Worm (Caenorhabditis elegans) whole organism, L2 larva: ENCODE results near the gene K09C8.9.

Experiments
- C34F6.9 ChIP-seq: fragments of 150-350 bp; optimal IDR thresholded peaks from 2 replicates; lab custom pipeline; 2014; ENCODE audit warnings: missing biosample characterization, missing genetic modification characterization
- F13H6.1 ChIP-seq: sonication (generic microtip); optimal IDR thresholded peaks from 2 replicates; lab custom pipeline; 2016; ENCODE audit warnings: missing genetic modification characterization, missing compliant biosample characterization
- blmp-1 ChIP-seq: sonication (generic microtip); optimal IDR thresholded peaks from 2 replicates; lab custom pipeline; 2017; ENCODE audit warnings: missing genetic modification characterization, mild to moderate bottlenecking, missing compliant biosample characterization, antibody characterized with exemption, moderate library complexity; ENCODE audit not compliant: insufficient read depth
- ceh-16 ChIP-seq: fragments of 150-350 bp; optimal IDR thresholded peaks from 2 replicates; lab custom pipeline; 2014; ENCODE audit warnings: missing biosample characterization, missing genetic modification characterization
- ceh-82 ChIP-seq: fragments of 150-350 bp; optimal IDR thresholded peaks from 2 replicates; lab custom pipeline; 2014; ENCODE audit warnings: missing biosample characterization, missing genetic modification characterization
- dmd-4 ChIP-seq: sonication (generic microtip); optimal IDR thresholded peaks from 2 replicates; lab custom pipeline; 2017; ENCODE audit warnings: missing biosample characterization, missing genetic modification characterization
- elt-3 ChIP-seq: sonication (generic microtip); optimal IDR thresholded peaks from 2 replicates; lab custom pipeline; 2017; ENCODE audit warnings: missing biosample characterization, missing genetic modification characterization
- fos-1 ChIP-seq: fragments of 150-350 bp; optimal IDR thresholded peaks from 2 replicates; lab custom pipeline; 2014; ENCODE audit warnings: missing biosample characterization, missing genetic modification characterization
- gmeb-1 ChIP-seq: fragments of 150-350 bp; optimal IDR thresholded peaks from 2 replicates; lab custom pipeline; 2014; ENCODE audit warnings: missing biosample characterization, missing genetic modification characterization
- lin-11 ChIP-seq: fragments of 150-350 bp; sonication (generic microtip); optimal IDR thresholded peaks from 2 replicates; lab custom pipeline; 2014; ENCODE audit warnings: missing biosample characterization, missing genetic modification characterization, inconsistent platforms, mixed read lengths
- lin-13 ChIP-seq: fragments of 150-350 bp; optimal IDR thresholded peaks from 2 replicates; lab custom pipeline; 2014; ENCODE audit warnings: missing biosample characterization, missing genetic modification reagents, missing genetic modification characterization
- lsy-2 ChIP-seq, 2 experiments: fragments of 150-350 bp in 1 of 2; sonication (generic microtip) in 1 of 2; optimal IDR thresholded peaks; 2 replicates each; lab custom pipeline; 2014 to 2017; ENCODE audit warnings: missing biosample characterization in 2 of 2, missing genetic modification characterization in 2 of 2
- mab-5 ChIP-seq: fragments of 150-350 bp; optimal IDR thresholded peaks from 2 replicates; lab custom pipeline; 2014; ENCODE audit warnings: missing biosample characterization, missing genetic modification characterization
- mbf-1 ChIP-seq: sonication (generic microtip); optimal IDR thresholded peaks from 2 replicates; lab custom pipeline; 2017; ENCODE audit warnings: missing biosample characterization, missing genetic modification characterization
- mdl-1 ChIP-seq, 2 experiments: fragments of 150-350 bp in 1 of 2; sonication (generic microtip) in 1 of 2; optimal IDR thresholded peaks; 2 replicates each; lab custom pipeline; 2017; ENCODE audit warnings: missing biosample characterization in 2 of 2, missing genetic modification characterization in 2 of 2
- nhr-11 ChIP-seq: fragments of 150-350 bp; optimal IDR thresholded peaks from 2 replicates; lab custom pipeline; 2014; ENCODE audit warnings: missing biosample characterization, missing genetic modification characterization
- nhr-12 ChIP-seq: fragments of 150-350 bp; optimal IDR thresholded peaks from 2 replicates; lab custom pipeline; 2014; ENCODE audit warnings: missing biosample characterization, missing genetic modification characterization
- nhr-129 ChIP-seq: fragments of 150-350 bp; optimal IDR thresholded peaks from 2 replicates; lab custom pipeline; 2014; ENCODE audit warnings: missing biosample characterization, missing genetic modification characterization
- nhr-21 ChIP-seq: fragments of 150-350 bp; optimal IDR thresholded peaks from 2 replicates; lab custom pipeline; 2014; ENCODE audit warnings: missing biosample characterization, missing genetic modification characterization
- nhr-23 ChIP-seq: fragments of 150-350 bp; optimal IDR thresholded peaks from 2 replicates; lab custom pipeline; 2014; ENCODE audit warnings: missing biosample characterization, missing genetic modification reagents, missing genetic modification characterization
- nhr-237 ChIP-seq: fragments of 150-350 bp; optimal IDR thresholded peaks from 2 replicates; lab custom pipeline; 2014; ENCODE audit warnings: missing biosample characterization, missing genetic modification characterization
- nhr-25 ChIP-seq: fragments of 150-350 bp; sonication (generic microtip); optimal IDR thresholded peaks from 3 replicates; lab custom pipeline; 2014; ENCODE audit warnings: missing biosample characterization, missing genetic modification characterization
- nhr-6 ChIP-seq: fragments of 150-350 bp; optimal IDR thresholded peaks from 2 replicates; lab custom pipeline; 2014; ENCODE audit warnings: missing biosample characterization, missing genetic modification characterization
- nhr-77 ChIP-seq: fragments of 150-350 bp; optimal IDR thresholded peaks from 2 replicates; lab custom pipeline; 2014; ENCODE audit warnings: missing biosample characterization, missing genetic modification characterization
- peb-1 ChIP-seq: fragments of 150-350 bp; optimal IDR thresholded peaks from 2 replicates; lab custom pipeline; 2014; ENCODE audit warnings: missing biosample characterization, missing genetic modification characterization
- skn-1 ChIP-seq: sonication (generic microtip); optimal IDR thresholded peaks from 2 replicates; lab custom pipeline; 2017; ENCODE audit warnings: missing biosample characterization, missing genetic modification characterization
- sma-9 ChIP-seq, 2 experiments: fragments of 150-350 bp in 1 of 2; sonication (generic microtip) in 1 of 2; optimal IDR thresholded peaks; 2 replicates each; lab custom pipeline; 2014 to 2016; ENCODE audit warnings: missing genetic modification characterization in 2 of 2, mild to moderate bottlenecking in 1 of 2, missing biosample characterization in 1 of 2, missing compliant biosample characterization in 1 of 2, missing genetic modification reagents in 1 of 2, moderate library complexity in 1 of 2
- snpc-4 ChIP-seq: fragments of 150-350 bp; optimal IDR thresholded peaks from 2 replicates; lab custom pipeline; 2014; ENCODE audit warnings: missing biosample characterization, missing genetic modification characterization
- unc-39 ChIP-seq: fragments of 150-350 bp; optimal IDR thresholded peaks from 2 replicates; lab custom pipeline; 2014; ENCODE audit warnings: missing biosample characterization, missing genetic modification characterization
- unc-55 ChIP-seq: fragments of 150-350 bp; sonication (generic microtip); optimal IDR thresholded peaks from 3 replicates; lab custom pipeline; 2014; ENCODE audit warnings: missing biosample characterization, missing genetic modification reagents, missing genetic modification characterization
- unc-62 ChIP-seq: fragments of 150-350 bp; optimal IDR thresholded peaks from 2 replicates; lab custom pipeline; 2014; ENCODE audit warnings: missing biosample characterization, missing genetic modification reagents, missing genetic modification characterization
- ztf-1 ChIP-seq: fragments of 200-800 bp; sonication (Bioruptor generic); conservative IDR thresholded peaks from 2 replicates; pipeline ENCODE4 v1.3.6; 2022; ENCODE audit warnings: missing genetic modification characterization, missing compliant biosample characterization
- ztf-11 ChIP-seq: sonication (generic microtip); optimal IDR thresholded peaks from 2 replicates; lab custom pipeline; 2017; ENCODE audit warnings: missing biosample characterization, missing genetic modification characterization
- ztf-4 ChIP-seq: fragments of 150-350 bp; optimal IDR thresholded peaks from 2 replicates; lab custom pipeline; 2014; ENCODE audit warnings: missing biosample characterization, missing genetic modification characterization

The K09C8.9 gene

DNA sequence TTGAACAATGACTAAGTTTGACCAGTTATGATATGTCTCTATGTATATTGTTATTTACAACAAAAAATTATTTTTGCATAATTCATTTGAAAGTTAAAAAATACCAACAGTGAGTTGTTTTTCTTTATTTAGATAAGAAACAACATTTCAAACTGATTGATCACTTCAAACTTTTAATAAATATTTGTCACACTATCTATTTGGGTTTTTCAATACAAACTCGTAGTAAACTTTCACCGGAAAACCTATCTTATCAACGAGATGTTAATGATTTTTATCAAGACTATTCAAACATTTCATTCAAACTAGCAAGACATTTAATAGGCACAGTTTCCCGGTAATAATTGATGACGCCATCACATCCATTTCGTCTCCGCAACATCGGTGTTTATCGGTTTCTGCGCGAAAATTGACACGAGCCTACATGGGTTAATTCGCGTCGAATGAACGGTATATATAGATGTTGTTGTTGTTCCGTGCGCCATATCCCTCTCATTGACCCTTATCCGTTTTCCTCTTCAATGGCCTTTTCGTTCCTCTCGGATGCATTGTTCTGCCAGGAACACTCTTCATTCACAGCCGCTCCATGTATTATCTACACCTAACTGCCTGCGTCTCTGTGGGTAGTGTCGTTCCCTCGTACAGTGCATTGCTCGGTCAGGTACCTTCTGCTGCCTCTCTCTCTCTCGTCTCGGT is 22.7 kb upstream of the K09C8.9 start:
- TF ChIP-seq peb-1 (no peak), skn-1 (no peak), unc-62 (GFP tag; lab: Kevin White, UChicago) (no peak), fos-1 (tag; lab: Kevin White, UChicago) (peak; percentile 45)

DNA sequence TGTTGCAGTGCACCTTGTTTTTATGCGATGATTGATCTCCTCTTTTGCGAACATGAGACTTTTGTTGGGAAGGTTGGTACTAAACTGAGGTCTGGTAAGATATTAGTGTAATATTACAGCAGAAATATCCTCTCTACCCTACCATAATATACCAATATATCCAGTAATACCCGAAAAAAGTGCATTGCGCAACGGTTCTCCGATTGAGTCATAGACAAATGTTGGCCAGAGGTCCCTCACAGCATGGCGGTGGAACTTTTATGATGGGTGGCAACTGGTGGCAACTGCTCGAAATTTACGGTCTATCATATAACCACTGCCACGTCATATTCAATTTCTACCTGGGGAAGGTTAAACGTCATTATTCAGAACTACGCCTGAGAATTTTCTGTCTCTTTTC is 21.7 kb upstream of the K09C8.9 start:
- TF ChIP-seq ceh-82 (tag; lab: Kevin White, UChicago), result no peak
- TF ChIP-seq C34F6.9 (tag; lab: Kevin White, UChicago), result no peak
- no peak for TF ChIP-seq nhr-237
- TF ChIP-seq unc-39 (tag; lab: Kevin White, UChicago), result no peak
- TF ChIP-seq blmp-1 (tag; lab: Kevin White, UChicago), result no peak
- TF ChIP-seq elt-3 (tag; lab: Kevin White, UChicago), result no peak
- TF ChIP-seq ceh-16, result no peak
- TF ChIP-seq dmd-4 (tag; lab: Kevin White, UChicago), result no peak
- TF ChIP-seq ztf-4 (tag; lab: Kevin White, UChicago), result no peak
- no peak for TF ChIP-seq lsy-2 (tag; optimal IDR thresholded peaks at IDR 0.05; lab: Kevin White, UChicago)
- no peak for TF ChIP-seq gmeb-1 (tag; lab: Kevin White, UChicago)
- TF ChIP-seq nhr-6 (tag; lab: Kevin White, UChicago), result no peak
- no peak for TF ChIP-seq nhr-129 (tag; lab: Kevin White, UChicago)
- TF ChIP-seq nhr-21, result no peak

DNA sequence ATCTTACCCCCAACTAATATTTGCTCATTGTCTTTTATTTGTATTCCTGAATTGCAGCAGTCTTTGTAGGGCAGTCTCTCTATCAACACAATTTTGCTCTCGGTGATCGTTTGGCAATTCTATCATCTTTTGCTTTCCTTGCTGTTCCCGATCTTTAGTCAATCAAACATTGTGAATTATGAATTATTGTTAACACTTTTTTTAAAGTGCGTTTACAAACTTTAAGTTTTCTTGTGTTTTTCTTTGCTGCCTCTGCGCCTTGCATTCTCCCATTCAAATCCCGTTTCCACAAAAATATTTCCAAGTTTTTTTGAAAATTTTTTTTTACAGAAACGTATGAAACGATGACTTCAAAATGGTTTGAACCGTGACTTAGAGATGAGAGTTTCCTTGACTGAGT is 14.5 kb upstream of the K09C8.9 start, which contains the start of gene ver-4:
Gene ver-4 (plus strand): TSS at position 301 of the 400 bp plus-strand sequence.
- TF ChIP-seq mab-5 (tag; lab: Kevin White, UChicago), result no peak
- TF ChIP-seq nhr-25 (tag; lab: Kevin White, UChicago), result no peak
- no peak for TF ChIP-seq mbf-1
- TF ChIP-seq nhr-237, result no peak
- TF ChIP-seq lin-13 (GFP tag; lab: Kevin White, UChicago), result no peak
- TF ChIP-seq sma-9 (GFP tag; optimal IDR thresholded peaks at IDR 0.05; lab: Kevin White, UChicago), result no peak
- no peak for TF ChIP-seq sma-9 (tag; optimal IDR thresholded peaks at IDR 0.05; lab: Kevin White, UChicago)
- TF ChIP-seq lin-11, result no peak
- no peak for TF ChIP-seq mdl-1 (tag; optimal IDR thresholded peaks at IDR 0.05; lab: Kevin White, UChicago)
- no peak for TF ChIP-seq nhr-12 (tag; lab: Kevin White, UChicago)
- TF ChIP-seq snpc-4 (tag; lab: Kevin White, UChicago), result no peak
- TF ChIP-seq nhr-21, result no peak
- TF ChIP-seq C34F6.9 (tag; lab: Kevin White, UChicago), result no peak
- no peak for TF ChIP-seq unc-55 (GFP tag; lab: Kevin White, UChicago)
- TF ChIP-seq nhr-129 (tag; lab: Kevin White, UChicago), result no peak
- no peak for TF ChIP-seq F13H6.1 (tag; lab: Kevin White, UChicago)
- TF ChIP-seq nhr-77 (tag; lab: Kevin White, UChicago), result no peak
- TF ChIP-seq nhr-6 (tag; lab: Kevin White, UChicago), result no peak
- no peak for TF ChIP-seq ceh-16
- no peak for TF ChIP-seq unc-62 (GFP tag; lab: Kevin White, UChicago)
- TF ChIP-seq, all 48 proteins: peak for 0

DNA sequence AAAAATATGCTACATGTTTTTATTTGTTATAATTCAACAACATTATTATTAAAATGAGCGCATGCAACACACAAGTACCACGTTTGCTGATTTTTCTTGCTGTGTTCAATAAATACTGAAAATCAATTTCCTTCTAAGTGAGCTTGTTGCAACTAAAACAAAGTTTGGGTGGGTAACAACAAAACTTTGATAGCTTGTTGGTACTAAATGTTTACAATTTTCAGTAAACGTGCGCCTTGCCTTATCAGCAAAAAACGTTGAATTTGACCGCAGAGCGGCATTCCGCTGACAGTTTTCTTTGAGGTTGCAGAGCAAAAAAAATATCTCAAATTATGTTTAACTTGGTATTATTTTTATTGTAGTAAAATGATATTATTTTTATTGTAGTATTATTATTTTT is 13.8 kb upstream of the K09C8.9 start:
- TF ChIP-seq nhr-12 (tag; lab: Kevin White, UChicago) (no peak), ztf-11 (tag; lab: Kevin White, UChicago) (no peak), F13H6.1 (tag; lab: Kevin White, UChicago) (no peak), ztf-1 (no peak), nhr-23 (tag; lab: Kevin White, UChicago) (no peak)

DNA sequence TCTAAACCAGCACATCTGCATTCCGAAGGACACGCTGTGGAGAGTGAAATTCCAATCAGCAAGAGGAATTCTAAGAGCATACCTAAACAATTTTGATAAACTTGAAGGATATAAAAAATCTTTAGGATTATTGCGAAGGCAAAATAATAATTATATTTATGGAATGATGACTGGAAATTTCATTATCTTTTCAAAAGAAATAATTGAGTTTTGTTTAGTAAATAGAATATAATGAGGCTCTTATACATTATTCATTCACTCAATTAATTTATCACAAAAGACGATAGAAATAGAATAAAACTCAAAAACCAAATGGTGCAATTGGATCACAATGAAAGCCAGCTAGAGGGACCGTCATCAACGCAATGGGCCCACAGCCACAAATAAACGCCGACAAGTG is 11.6 kb upstream of the K09C8.9 start, which contains the start of gene pxn-2:
Gene pxn-2 (minus strand): TSS at position 101 of the 400 bp plus-strand sequence.
- TF ChIP-seq elt-3 (tag; lab: Kevin White, UChicago), result no peak
- TF ChIP-seq nhr-11, result no peak
- no peak for TF ChIP-seq lsy-2 (tag; optimal IDR thresholded peaks at IDR 0.05; lab: Kevin White, UChicago)
